Worm (Caenorhabditis elegans) whole organism, early embryonic: ENCODE data around the gene sahd-1.

Source experiments
- aly-1 ChIP-seq: sonication (generic microtip); optimal IDR thresholded peaks from 2 replicates; lab custom pipeline; 2016; ENCODE audit warnings: missing genetic modification characterization, missing compliant biosample characterization
- ceh-36 ChIP-seq: sonication (generic microtip); optimal IDR thresholded peaks from 2 replicates; lab custom pipeline; 2016; ENCODE audit warnings: missing genetic modification characterization, inconsistent platforms, missing compliant biosample characterization
- ets-7 ChIP-seq: sonication (generic microtip); optimal IDR thresholded peaks from 2 replicates; lab custom pipeline; 2016; ENCODE audit warnings: missing genotype, missing genetic modification characterization, missing compliant biosample characterization
- hmbx-1 ChIP-seq: sonication (generic microtip); optimal IDR thresholded peaks from 2 replicates; lab custom pipeline; 2016; ENCODE audit warnings: mild to moderate bottlenecking, missing genetic modification characterization, missing compliant biosample characterization
- hmg-4 ChIP-seq: fragments of 200-800 bp; sonication (Bioruptor generic); optimal IDR thresholded peaks from 2 replicates; lab custom pipeline; 2018; ENCODE audit warnings: mild to moderate bottlenecking, missing genetic modification characterization, missing compliant biosample characterization

- no peak for TF ChIP-seq aly-1
- TF ChIP-seq hmg-4 (GFP tag; lab: Kevin White, UChicago): no peak
- TF ChIP-seq ceh-36: no peak
- TF ChIP-seq hmbx-1 (tag; lab: Kevin White, UChicago): no peak
- TF ChIP-seq ets-7: no peak
Observed at ce11 chrII:5522637-5523036, 7.9 kb upstream of the sahd-1 start, which contains the start of gene ZK177.11.
